Fruit fly (Drosophila melanogaster) whole organism, prepupa: Measurements from ENCODE around the gene nudE.
A peak's percentile ranks its signal among the peaks of the same experiment; 100 is the strongest.

Experiments
- Blimp-1 ChIP-seq: fragments of 200-800 bp; sonication (Bioruptor generic); optimal IDR thresholded peaks from 3 replicates; lab custom pipeline; 2017; ENCODE audit warnings: missing biosample characterization, missing genetic modification characterization, mild to moderate bottlenecking, moderate library complexity, missing genetic modification reagents
- CG10631 ChIP-seq: fragments of 200-800 bp; sonication (Bioruptor generic); optimal IDR thresholded peaks from 2 replicates; lab custom pipeline; 2016; ENCODE audit warnings: missing biosample characterization, missing genetic modification characterization
- CG11294 ChIP-seq: fragments of 200-800 bp; sonication (Bioruptor generic); IDR thresholded peaks from 2 replicates; pipeline ENCODE4 v1.3.6; 2022; ENCODE audit warnings: missing biosample characterization, missing genetic modification characterization
- CG11762 ChIP-seq: fragments of 200-800 bp; sonication (Bioruptor generic); optimal IDR thresholded peaks from 3 replicates; lab custom pipeline; 2016; ENCODE audit warnings: missing biosample characterization, missing genetic modification characterization; ENCODE audit not compliant: insufficient read depth
- CG11902 ChIP-seq: fragments of 200-800 bp; sonication (Bioruptor generic); optimal IDR thresholded peaks from 3 replicates; lab custom pipeline; 2016; ENCODE audit warnings: missing biosample characterization, missing genetic modification characterization
- CG15336 ChIP-seq: fragments of 200-800 bp; sonication (Bioruptor generic); IDR thresholded peaks from 2 replicates; pipeline ENCODE4 v1.3.6; 2022; ENCODE audit warnings: missing biosample characterization, missing genetic modification characterization
- CG16779 ChIP-seq: fragments of 200-800 bp; sonication (Bioruptor generic); optimal IDR thresholded peaks from 3 replicates; lab custom pipeline; 2017; ENCODE audit warnings: missing biosample characterization, mild to moderate bottlenecking, missing genetic modification characterization
- CG3032 ChIP-seq: fragments of 200-800 bp; optimal IDR thresholded peaks from 2 replicates; lab custom pipeline; 2019; ENCODE audit warnings: missing biosample characterization, mild to moderate bottlenecking, missing genetic modification characterization, moderate library complexity
- CG31627 ChIP-seq: fragments of 200-800 bp; sonication (Bioruptor generic); optimal IDR thresholded peaks from 3 replicates; lab custom pipeline; 2016; ENCODE audit warnings: missing biosample characterization, missing genetic modification characterization
- CG32006 ChIP-seq: fragments of 200-800 bp; sonication (Bioruptor generic); optimal IDR thresholded peaks from 3 replicates; lab custom pipeline; 2017; ENCODE audit warnings: missing biosample characterization, mild to moderate bottlenecking, missing genetic modification characterization
- CG3919 ChIP-seq: fragments of 200-800 bp; sonication (Bioruptor generic); optimal IDR thresholded peaks from 3 replicates; lab custom pipeline; 2016; ENCODE audit warnings: missing biosample characterization, missing genetic modification characterization
- CG4318 ChIP-seq: fragments of 200-800 bp; sonication (Bioruptor generic); optimal IDR thresholded peaks from 3 replicates; lab custom pipeline; 2017; ENCODE audit warnings: missing biosample characterization, mild to moderate bottlenecking, missing genetic modification characterization
- CG6792 ChIP-seq: fragments of 200-800 bp; sonication (Bioruptor generic); optimal IDR thresholded peaks from 3 replicates; lab custom pipeline; 2016; ENCODE audit warnings: missing biosample characterization, missing genetic modification characterization
- CG6854 ChIP-seq: fragments of 200-800 bp; sonication (Bioruptor generic); optimal IDR thresholded peaks from 2 replicates; lab custom pipeline; 2017; ENCODE audit warnings: missing biosample characterization, mild to moderate bottlenecking, missing genetic modification characterization
- CG7368 ChIP-seq: fragments of 200-800 bp; sonication (Bioruptor generic); optimal IDR thresholded peaks from 3 replicates; lab custom pipeline; 2016; ENCODE audit warnings: missing biosample characterization, missing genetic modification characterization
- CG8319 ChIP-seq: fragments of 200-800 bp; sonication (Bioruptor generic); optimal IDR thresholded peaks from 3 replicates; lab custom pipeline; 2016; ENCODE audit warnings: missing biosample characterization, missing genetic modification characterization
- CG8632 ChIP-seq: fragments of 200-800 bp; sonication (Bioruptor generic); optimal IDR thresholded peaks from 3 replicates; lab custom pipeline; 2016; ENCODE audit warnings: missing biosample characterization, missing genetic modification characterization
- CG9139 ChIP-seq: fragments of 200-800 bp; sonication (Bioruptor generic); optimal IDR thresholded peaks from 3 replicates; lab custom pipeline; 2017; ENCODE audit warnings: missing biosample characterization, mild to moderate bottlenecking, missing genetic modification characterization
- Eip75B ChIP-seq: fragments of 200-800 bp; sonication (Bioruptor generic); optimal IDR thresholded peaks from 3 replicates; lab custom pipeline; 2016; ENCODE audit warnings: missing biosample characterization, missing genetic modification characterization
- Eip78C ChIP-seq: fragments of 200-800 bp; sonication (Bioruptor generic); peaks from one replicate; lab custom pipeline; 2016; ENCODE audit warnings: missing biosample characterization, missing genetic modification characterization
- Eip93F ChIP-seq: fragments of 200-800 bp; sonication (Bioruptor generic); optimal IDR thresholded peaks from 2 replicates; lab custom pipeline; 2016; ENCODE audit warnings: missing biosample characterization, mild to moderate bottlenecking, missing genetic modification characterization
- Ets21C ChIP-seq: fragments of 200-800 bp; sonication (Bioruptor generic); optimal IDR thresholded peaks from 3 replicates; lab custom pipeline; 2016; ENCODE audit warnings: missing biosample characterization, missing genetic modification characterization
- Ets96B ChIP-seq: fragments of 200-800 bp; optimal IDR thresholded peaks from 2 replicates; lab custom pipeline; 2019; ENCODE audit warnings: missing biosample characterization, mild to moderate bottlenecking, missing genetic modification characterization, moderate library complexity
- Gug ChIP-seq: fragments of 200-800 bp; sonication (Bioruptor generic); IDR thresholded peaks from 2 replicates; pipeline ENCODE4 v1.3.6; 2022; ENCODE audit warnings: missing biosample characterization, missing genetic modification characterization
- Lpt ChIP-seq: fragments of 200-800 bp; sonication (Bioruptor generic); optimal IDR thresholded peaks from 3 replicates; lab custom pipeline; 2016; ENCODE audit warnings: missing biosample characterization, missing genetic modification characterization
- Met ChIP-seq: fragments of 200-800 bp; sonication (Bioruptor generic); optimal IDR thresholded peaks from 3 replicates; lab custom pipeline; 2016; ENCODE audit warnings: missing biosample characterization, missing genetic modification characterization
- OdsH ChIP-seq: fragments of 200-800 bp; sonication (Bioruptor generic); optimal IDR thresholded peaks from 3 replicates; lab custom pipeline; 2016; ENCODE audit warnings: missing biosample characterization, missing genetic modification characterization
- Smox ChIP-seq: fragments of 200-800 bp; sonication (Bioruptor generic); optimal IDR thresholded peaks from 3 replicates; lab custom pipeline; 2016; ENCODE audit warnings: missing biosample characterization, missing genetic modification characterization
- Sox102F ChIP-seq: fragments of 200-800 bp; sonication (Bioruptor generic); optimal IDR thresholded peaks from 2 replicates; lab custom pipeline; 2016; ENCODE audit warnings: missing biosample characterization, mild to moderate bottlenecking, missing genetic modification characterization
- Sox14 ChIP-seq: fragments of 200-800 bp; sonication (Bioruptor generic); optimal IDR thresholded peaks from 3 replicates; lab custom pipeline; 2016; ENCODE audit warnings: missing biosample characterization, missing genetic modification characterization
- Sox15 ChIP-seq: fragments of 200-800 bp; sonication (Bioruptor generic); optimal IDR thresholded peaks from 3 replicates; lab custom pipeline; 2016; ENCODE audit warnings: missing biosample characterization, missing genetic modification characterization
- achi ChIP-seq: fragments of 200-800 bp; sonication (Bioruptor generic); optimal IDR thresholded peaks from 3 replicates; lab custom pipeline; 2016; ENCODE audit warnings: missing biosample characterization, missing genetic modification characterization
- acj6 ChIP-seq: fragments of 200-800 bp; sonication (Bioruptor generic); optimal IDR thresholded peaks from 3 replicates; lab custom pipeline; 2016; ENCODE audit warnings: missing biosample characterization, missing genetic modification characterization
- cyc ChIP-seq: fragments of 200-800 bp; sonication (Bioruptor generic); optimal IDR thresholded peaks from 3 replicates; lab custom pipeline; 2016; ENCODE audit warnings: missing biosample characterization, missing genetic modification characterization
- dsx ChIP-seq: fragments of 200-800 bp; optimal IDR thresholded peaks from 3 replicates; lab custom pipeline; 2019; ENCODE audit warnings: missing biosample characterization, mild to moderate bottlenecking, missing genetic modification characterization, moderate library complexity; ENCODE audit not compliant: poor library complexity, severe bottlenecking
- eg ChIP-seq: fragments of 200-800 bp; sonication (Bioruptor generic); IDR thresholded peaks from 3 replicates; pipeline ENCODE4 v1.3.6; 2022; ENCODE audit warnings: missing biosample characterization, missing genetic modification characterization
- esn ChIP-seq: fragments of 200-800 bp; sonication (Bioruptor generic); optimal IDR thresholded peaks from 2 replicates; lab custom pipeline; 2016; ENCODE audit warnings: missing biosample characterization, mild to moderate bottlenecking, missing genetic modification characterization, moderate library complexity
- fd59A ChIP-seq: fragments of 200-800 bp; sonication (Bioruptor generic); optimal IDR thresholded peaks from 2 replicates; lab custom pipeline; 2017; ENCODE audit warnings: missing biosample characterization, mild to moderate bottlenecking, missing genetic modification characterization, missing genetic modification reagents
- fd85E ChIP-seq: fragments of 200-800 bp; sonication (Bioruptor generic); optimal IDR thresholded peaks from 3 replicates; lab custom pipeline; 2016; ENCODE audit warnings: missing biosample characterization, missing genetic modification characterization
- fkh ChIP-seq: fragments of 200-800 bp; sonication (Bioruptor generic); optimal IDR thresholded peaks from 3 replicates; lab custom pipeline; 2017; ENCODE audit warnings: missing biosample characterization, mild to moderate bottlenecking, missing genetic modification characterization, moderate library complexity
- lz ChIP-seq: fragments of 200-800 bp; sonication (Bioruptor generic); optimal IDR thresholded peaks from 3 replicates; lab custom pipeline; 2016; ENCODE audit warnings: missing biosample characterization, missing genetic modification characterization
- net ChIP-seq: fragments of 200-800 bp; sonication (Bioruptor generic); optimal IDR thresholded peaks from 3 replicates; lab custom pipeline; 2016; ENCODE audit warnings: missing biosample characterization, missing genetic modification characterization
- pdm3 ChIP-seq: fragments of 200-800 bp; sonication (Bioruptor generic); optimal IDR thresholded peaks from 3 replicates; lab custom pipeline; 2016; ENCODE audit warnings: missing biosample characterization, missing genetic modification characterization
- salr ChIP-seq, 2 experiments: fragments of 200-800 bp; sonication (Bioruptor generic); optimal IDR thresholded peaks; 3 replicates each; lab custom pipeline; 2016 to 2018; ENCODE audit warnings: missing biosample characterization in 2 of 2, missing genetic modification characterization in 2 of 2, mild to moderate bottlenecking in 1 of 2
- ss ChIP-seq, 2 experiments: fragments of 200-800 bp; sonication (Bioruptor generic); optimal IDR thresholded peaks; 2 replicates in 1 of 2; 3 replicates in 1 of 2; lab custom pipeline; 2017 to 2018; ENCODE audit warnings: mild to moderate bottlenecking in 2 of 2, missing biosample characterization in 2 of 2, missing genetic modification characterization in 2 of 2, moderate library complexity in 1 of 2
- svp ChIP-seq: fragments of 200-800 bp; sonication (Bioruptor generic); peaks from one replicate; lab custom pipeline; 2016; ENCODE audit warnings: missing biosample characterization, missing genetic modification characterization
- topi ChIP-seq: fragments of 200-800 bp; sonication (Bioruptor generic); optimal IDR thresholded peaks from 3 replicates; lab custom pipeline; 2016; ENCODE audit warnings: missing biosample characterization, missing genetic modification characterization
- vri ChIP-seq: fragments of 200-800 bp; sonication (Bioruptor generic); optimal IDR thresholded peaks from 3 replicates; lab custom pipeline; 2016; ENCODE audit warnings: missing biosample characterization, mild to moderate bottlenecking, missing genetic modification characterization

nudE gene

DNA sequence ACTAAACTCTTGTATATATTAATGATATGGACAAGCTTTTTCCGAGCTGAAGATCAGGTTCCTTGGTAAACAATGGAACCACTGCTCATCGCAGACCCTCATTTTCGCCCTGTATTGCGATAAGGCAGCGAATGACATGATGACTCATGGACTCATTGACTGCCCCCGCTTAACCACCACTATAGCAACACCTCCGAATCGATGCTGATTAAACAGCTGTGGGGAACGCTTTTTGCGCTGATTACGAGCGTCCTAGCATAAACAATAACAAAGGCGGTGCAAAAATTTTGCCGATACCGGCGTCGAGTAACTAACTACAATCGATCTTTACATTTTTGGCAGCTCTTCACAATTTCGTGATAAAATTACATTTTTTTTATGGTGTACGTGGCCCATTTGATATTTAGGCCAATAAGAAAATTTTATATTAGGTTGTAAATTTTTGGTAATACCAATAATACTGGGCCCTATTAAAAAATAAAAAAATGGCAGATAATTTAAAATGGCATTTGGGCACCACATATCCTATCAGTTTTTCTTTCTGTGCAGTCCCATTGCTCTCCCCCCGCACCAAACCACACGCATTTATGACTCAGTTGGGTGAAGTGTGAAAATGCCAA lies 1.8 kb upstream of the nudE start (continued):
- TF ChIP-seq Blimp-1 (no peak), Sox15 (GFP tag; lab: Kevin White, UChicago) (peak; percentile 3), Eip78C (GFP tag; lab: Kevin White, UChicago) (peak; percentile 67), net (GFP tag; lab: Kevin White, UChicago) (no peak), topi (GFP tag; lab: Kevin White, UChicago) (peak; percentile 59), CG11902 (GFP tag; lab: Kevin White, UChicago) (no peak), dsx (GFP tag; lab: Kevin White, UChicago) (no peak), acj6 (GFP tag; lab: Kevin White, UChicago) (peak; percentile 51), CG11294 (GFP tag; lab: Robert Waterston, UW) (no peak), CG3032 (tag; lab: Kevin White, UChicago) (no peak), salr (GFP tag; optimal IDR thresholded peaks at IDR 0.05; lab: Kevin White, UChicago) (no peak), Eip93F (peak; percentile 14), Eip75B (GFP tag; lab: Kevin White, UChicago) (peak; percentile 57), CG32006 (peak; percentile 54), CG8632 (GFP tag; lab: Kevin White, UChicago) (peak; percentile 34), lz (GFP tag; lab: Kevin White, UChicago) (peak; percentile 27), vri (GFP tag; lab: Kevin White, UChicago) (peak; percentile 69), fkh (GFP tag; lab: Kevin White, UChicago) (no peak), ss (GFP tag; optimal IDR thresholded peaks at IDR 0.05; lab: Kevin White, UChicago) (no peak), CG6854 (GFP tag; lab: Kevin White, UChicago) (no peak), CG9139 (GFP tag; lab: Kevin White, UChicago) (no peak), Ets96B (peak; percentile 30), Lpt (no peak), esn (GFP tag; lab: Kevin White, UChicago) (peak; percentile 61), achi (GFP tag; lab: Kevin White, UChicago) (peak; percentile 43), CG4318 (GFP tag; lab: Kevin White, UChicago) (no peak), Sox14 (GFP tag; lab: Kevin White, UChicago) (peak; percentile 43)

DNA sequence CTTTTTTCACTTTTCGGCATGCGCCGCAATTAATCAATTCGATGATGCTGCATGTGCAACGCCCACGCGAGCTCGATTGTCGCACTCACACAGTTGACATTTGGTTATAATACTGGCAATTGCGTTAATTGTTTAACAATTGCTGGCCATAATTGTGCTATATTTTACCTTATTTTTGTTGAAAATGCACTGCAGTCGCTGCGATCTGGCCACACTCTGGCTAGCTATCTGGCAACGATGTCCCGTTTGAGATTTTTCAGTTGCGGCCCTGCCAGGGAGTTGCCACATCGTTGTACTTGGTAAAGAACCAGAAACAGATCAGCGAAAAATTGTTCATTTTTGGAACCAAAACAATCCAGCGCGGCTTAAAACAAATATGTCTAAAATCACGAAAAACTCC lies 686 bp upstream of the nudE start, which contains the start of the genes CG6707 and CG46387:
TSS of gene CG6707 (minus strand) at position 221 of the 400 bp plus-strand sequence.
TSS of gene CG46387 (plus strand) at position 272 of the 400 bp plus-strand sequence.
- peak; percentile 27 for TF ChIP-seq dsx (GFP tag; lab: Kevin White, UChicago)
- no peak for TF ChIP-seq net (GFP tag; lab: Kevin White, UChicago)
- no peak for TF ChIP-seq Ets96B
- TF ChIP-seq OdsH (GFP tag; lab: Kevin White, UChicago), result no peak
- TF ChIP-seq CG6792 (GFP tag; lab: Kevin White, UChicago), result no peak
- TF ChIP-seq eg (GFP tag; lab: Robert Waterston, UW), result no peak
- no peak for TF ChIP-seq Blimp-1
- TF ChIP-seq fd85E (GFP tag; lab: Kevin White, UChicago), result no peak
- TF ChIP-seq pdm3 (GFP tag; lab: Kevin White, UChicago), result peak; percentile 6
- no peak for TF ChIP-seq Sox102F (GFP tag; lab: Kevin White, UChicago)
- TF ChIP-seq topi (GFP tag; lab: Kevin White, UChicago), result no peak
- TF ChIP-seq Ets21C (GFP tag; lab: Kevin White, UChicago), result no peak
- TF ChIP-seq esn (GFP tag; lab: Kevin White, UChicago), result no peak
- TF ChIP-seq Met (GFP tag; lab: Kevin White, UChicago), result no peak
- no peak for TF ChIP-seq salr (GFP tag; optimal IDR thresholded peaks at IDR 0.05; lab: Kevin White, UChicago)
- TF ChIP-seq Sox15 (GFP tag; lab: Kevin White, UChicago), result peak; percentile 16
- no peak for TF ChIP-seq CG16779 (tag; lab: Kevin White, UChicago)
- no peak for TF ChIP-seq CG11902 (GFP tag; lab: Kevin White, UChicago)
- no peak for TF ChIP-seq CG8319
- TF ChIP-seq CG11294 (GFP tag; lab: Robert Waterston, UW), result no peak
- TF ChIP-seq CG3919 (GFP tag; lab: Kevin White, UChicago), result no peak
- no peak for TF ChIP-seq acj6 (GFP tag; lab: Kevin White, UChicago)
- TF ChIP-seq CG11762, result no peak
- TF ChIP-seq svp (GFP tag; lab: Kevin White, UChicago), result no peak
- no peak for TF ChIP-seq Smox (GFP tag; lab: Kevin White, UChicago)
- TF ChIP-seq CG10631 (GFP tag; lab: Kevin White, UChicago), result no peak
- peak; percentile 30 for TF ChIP-seq cyc (GFP tag; lab: Kevin White, UChicago)
- no peak for TF ChIP-seq fd59A (GFP tag; lab: Kevin White, UChicago)
- no peak for TF ChIP-seq CG15336 (GFP tag; lab: Robert Waterston, UW)
- no peak for TF ChIP-seq Eip93F
- TF ChIP-seq CG8632 (GFP tag; lab: Kevin White, UChicago), result no peak
- no peak for TF ChIP-seq CG31627 (GFP tag; lab: Kevin White, UChicago)
- TF ChIP-seq CG7368, result no peak
- TF ChIP-seq Gug (GFP tag; lab: Robert Waterston, UW), result no peak
- TF ChIP-seq CG3032 (tag; lab: Kevin White, UChicago), result no peak
- TF ChIP-seq CG4318 (GFP tag; lab: Kevin White, UChicago), result no peak
